Fruit fly (Drosophila melanogaster) whole organism, pupa: ENCODE data around the gene gammaTub37C.

Source experiments
- CG10348 ChIP-seq: fragments of 200-800 bp; sonication (Bioruptor generic); IDR thresholded peaks from 2 replicates; pipeline ENCODE4 v1.3.6; 2022; ENCODE audit warnings: missing biosample characterization, missing genetic modification characterization
- Snoo ChIP-seq: fragments of 200-800 bp; sonication (Bioruptor generic); optimal IDR thresholded peaks from 3 replicates; lab custom pipeline; 2017; ENCODE audit warnings: missing biosample characterization, mild to moderate bottlenecking, missing genetic modification characterization, inconsistent platforms

DNA sequence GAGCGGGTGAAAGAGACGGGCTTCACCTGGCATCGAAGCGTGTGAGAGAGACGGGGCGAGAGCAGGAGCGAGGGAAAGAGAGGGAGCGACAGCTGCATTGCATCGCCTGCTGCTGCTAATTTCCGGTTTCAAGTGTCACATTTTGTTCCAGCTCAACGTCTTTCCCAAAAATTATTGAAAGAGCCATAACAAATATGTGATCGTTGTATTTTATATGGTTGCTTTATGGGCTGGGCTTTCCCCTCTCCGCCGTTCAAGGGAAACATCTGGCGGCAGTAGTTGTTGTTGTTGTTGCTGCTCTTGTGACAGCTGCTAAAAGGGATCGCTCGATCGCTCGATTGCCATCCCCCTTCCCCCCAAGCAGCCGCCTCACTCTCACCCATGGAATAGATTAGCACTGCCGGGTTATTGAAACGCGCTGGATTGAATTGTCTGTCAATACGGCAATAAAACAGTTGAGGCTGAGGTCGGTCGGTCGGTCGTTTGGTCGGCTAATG lies 30.6 kb downstream of the gammaTub37C start:
- TF ChIP-seq CG10348 (GFP tag; lab: Robert Waterston, UW): no peak
- no peak for TF ChIP-seq Snoo (tag; lab: Kevin White, UChicago)
